Worm (Caenorhabditis elegans): ENCODE results near the gene rig-4.

rig-4 gene

DNA sequence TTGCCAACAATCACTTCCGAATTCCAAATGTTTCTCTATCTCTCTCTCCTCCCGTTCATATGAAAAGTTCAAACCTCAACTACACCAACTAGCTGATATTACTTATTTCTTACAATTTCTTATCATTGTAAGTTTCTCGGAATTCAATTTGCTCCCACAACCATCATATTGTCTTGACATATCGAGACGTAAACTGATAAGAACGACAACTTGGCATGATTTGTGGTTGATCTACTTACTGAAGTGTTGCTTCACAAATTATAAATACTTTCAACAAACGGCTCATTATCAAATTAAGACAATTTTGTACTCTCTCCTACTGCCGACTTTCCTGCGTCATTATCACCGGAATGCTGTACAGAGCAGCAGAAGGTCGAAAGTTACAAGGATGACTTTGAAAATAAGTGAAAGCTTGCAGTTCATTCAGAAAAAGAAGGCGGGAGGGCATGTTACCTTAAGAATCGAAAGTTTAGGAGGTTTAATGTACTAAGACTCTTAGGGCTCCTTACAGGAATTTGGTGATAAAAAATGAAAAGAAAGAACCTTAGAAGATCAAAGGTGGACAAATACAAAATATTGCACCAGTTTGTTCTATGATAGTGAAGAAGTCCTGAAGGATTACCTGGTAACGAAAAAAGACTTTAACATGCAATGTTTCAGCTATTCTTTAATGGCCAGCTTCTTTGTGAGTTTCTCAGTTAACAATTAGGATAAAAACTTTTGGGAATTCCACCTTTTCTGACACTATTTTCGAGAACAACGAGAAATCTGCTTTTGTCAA lies 28.4 kb upstream of the rig-4 start:
- TF ChIP-seq nhr-80 (tag; optimal IDR thresholded peaks at IDR 0.05) (peak; percentile 98), ets-4 (GFP tag; optimal IDR thresholded peaks at IDR 0.05) (peak; percentile 75), atf-7 (tag; optimal IDR thresholded peaks at IDR 0.05) (peak; percentile 81), cebp-1 (GFP tag; IDR thresholded peaks at IDR 0.05) (no peak), cebp-1 (tag; optimal IDR thresholded peaks at IDR 0.05) (peak; percentile 20), let-607 (tag; optimal IDR thresholded peaks at IDR 0.05) (peak; percentile 48 to 69), fkh-3 (tag; optimal IDR thresholded peaks at IDR 0.05) (no peak), ztf-22 (GFP tag; optimal IDR thresholded peaks at IDR 0.05) (peak; percentile 65), mcd-1 (GFP tag; IDR thresholded peaks at IDR 0.05) (no peak)

DNA sequence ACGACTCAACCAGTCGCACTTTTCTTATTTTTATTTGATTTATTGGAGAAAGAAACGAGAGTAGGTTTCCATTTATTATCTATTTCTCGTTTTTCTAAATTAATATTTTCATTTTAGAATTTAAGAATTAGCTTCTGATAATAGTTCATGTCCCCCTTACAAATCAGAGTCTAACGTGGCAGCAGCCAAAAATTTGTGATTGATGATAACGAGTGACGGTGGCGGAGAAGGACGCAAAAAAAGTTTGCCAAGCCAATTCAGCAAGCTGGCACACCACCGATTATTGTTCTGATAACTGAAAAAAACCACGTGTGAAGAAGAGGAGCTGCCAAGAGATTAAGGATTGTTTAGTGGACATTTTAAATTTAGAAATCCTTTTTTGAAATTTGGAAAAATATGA lies 26.2 kb upstream of the rig-4 start:
- TF ChIP-seq C17E4.6 (GFP tag; IDR thresholded peaks at IDR 0.05) (no peak), nhr-80 (tag; optimal IDR thresholded peaks at IDR 0.05) (peak; percentile 94), let-607 (tag; optimal IDR thresholded peaks at IDR 0.05) (peak in 1 of 2 experiments; percentile 19)

DNA sequence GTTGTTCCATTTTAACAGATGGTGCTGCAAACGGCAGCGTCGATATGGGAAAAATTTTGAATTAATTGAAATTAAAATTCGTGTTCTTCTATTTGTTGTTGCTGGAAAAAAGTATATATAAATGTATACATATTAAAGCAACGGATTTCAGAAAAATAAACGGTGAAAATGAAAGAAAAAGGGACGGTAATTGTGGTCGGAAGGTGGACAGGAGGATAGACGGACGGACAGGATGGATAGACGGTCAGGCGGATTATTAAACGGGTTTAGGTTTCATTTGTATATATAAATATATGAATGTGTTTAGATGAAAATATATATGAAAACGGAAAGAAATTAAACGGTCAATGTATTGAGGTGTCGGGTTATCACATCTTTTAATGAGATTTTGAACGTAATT lies 25.5 kb upstream of the rig-4 start, which contains the start of gene nhr-31:
Gene nhr-31, minus strand, starts transcription at position 101 of the 400 bp plus-strand sequence.
- TF ChIP-seq gei-17 (GFP tag; optimal IDR thresholded peaks at IDR 0.05) (no peak), snpc-1.1 (tag; optimal IDR thresholded peaks at IDR 0.05; ENCODE audit: insufficient read depth) (no peak), Y53G8AR.9 (GFP tag; conservative IDR thresholded peaks at IDR 0.05) (no peak), sea-2 (GFP tag; IDR thresholded peaks at IDR 0.05) (no peak), nhr-27 (tag; optimal IDR thresholded peaks at IDR 0.05) (no peak), sdz-38 (tag; optimal IDR thresholded peaks at IDR 0.05) (no peak), F52B5.7 (tag; optimal IDR thresholded peaks at IDR 0.05) (no peak), mel-28 (tag; optimal IDR thresholded peaks at IDR 0.05; ENCODE audit: borderline replicate concordance) (no peak), xnd-1 (tag; optimal IDR thresholded peaks at IDR 0.05) (no peak), K12H6.12 (tag; optimal IDR thresholded peaks at IDR 0.05) (no peak), cebp-2 (GFP tag; IDR thresholded peaks at IDR 0.05) (no peak), ceh-40 (GFP tag; IDR thresholded peaks at IDR 0.05) (no peak), lir-1 (GFP tag; conservative IDR thresholded peaks at IDR 0.05) (no peak)

DNA sequence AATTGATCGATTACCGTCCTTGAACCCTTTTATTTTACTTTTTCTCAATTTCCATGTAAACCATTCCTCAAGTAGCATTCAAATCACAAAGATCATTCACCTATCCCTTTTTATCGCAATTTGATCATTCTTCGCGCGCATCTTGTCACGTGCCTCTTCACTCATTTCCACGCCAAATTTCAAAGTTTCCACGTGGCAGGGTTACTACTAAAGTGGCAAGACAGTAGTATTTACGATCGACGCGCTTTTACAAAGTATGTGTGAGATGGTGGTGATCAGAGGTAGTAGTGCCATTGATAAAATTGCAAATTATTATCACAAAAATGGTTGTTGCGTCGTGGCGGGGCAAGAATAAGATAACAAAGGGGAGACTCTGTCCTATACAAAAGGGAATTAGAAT lies 24.5 kb upstream of the rig-4 start:
- peak; percentile 86 for TF ChIP-seq somi-1 (GFP tag; optimal IDR thresholded peaks at IDR 0.05)
- no peak for TF ChIP-seq lin-35 (GFP tag; optimal IDR thresholded peaks at IDR 0.05)
- TF ChIP-seq nhr-80 (tag; optimal IDR thresholded peaks at IDR 0.05) = peak; percentile 71
- TF ChIP-seq ztf-26 (tag; optimal IDR thresholded peaks at IDR 0.05) = peak; percentile 84
- TF ChIP-seq lin-40 (tag; optimal IDR thresholded peaks at IDR 0.05) = peak; percentile 63
- no peak for TF ChIP-seq egrh-3 (GFP tag; IDR thresholded peaks at IDR 0.05)
- 0 out of 2 replicates have a peak, but pooled peaks have one; percentile 16 for TF ChIP-seq K11D2.4 (GFP tag; IDR thresholded peaks at IDR 0.05)

DNA sequence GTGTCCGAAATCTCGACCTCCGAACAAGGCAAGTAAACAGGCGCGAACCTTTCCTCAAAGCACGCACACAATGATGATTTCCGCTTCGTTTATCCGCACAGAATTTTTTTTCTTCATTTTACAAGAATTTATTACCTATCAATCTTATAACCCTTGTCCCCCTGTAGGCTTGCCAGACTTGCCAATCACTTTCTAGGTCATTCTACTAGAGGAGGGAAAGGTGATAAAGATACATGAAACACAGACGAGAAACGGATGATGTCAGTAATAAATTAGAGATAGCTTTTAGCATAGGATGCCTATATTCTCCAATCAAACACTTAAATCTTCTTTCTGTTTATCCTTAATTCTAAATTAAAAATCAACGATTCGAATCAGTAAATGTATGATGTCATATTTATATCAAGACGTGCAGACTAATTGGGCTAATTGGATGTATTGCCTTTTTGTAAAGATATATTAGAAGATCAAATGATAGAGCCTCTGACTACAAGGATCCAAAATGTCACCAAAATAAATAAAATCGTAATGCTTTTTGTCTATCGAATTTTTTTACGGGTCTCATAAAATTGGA lies 23.5 kb upstream of the rig-4 start:
- no peak for TF ChIP-seq sptf-2 (GFP tag; optimal IDR thresholded peaks at IDR 0.05)
- TF ChIP-seq nhr-80 (tag; optimal IDR thresholded peaks at IDR 0.05) = no peak
